Fruit fly (Drosophila melanogaster) whole organism, embryonic: ENCODE measurements around the gene pont.

Source experiments
- ATbp ChIP-seq: fragments of 200-800 bp; sonication (Bioruptor generic); optimal IDR thresholded peaks from 2 replicates; lab custom pipeline; 2017; ENCODE audit warnings: missing biosample characterization, mild to moderate bottlenecking, missing genetic modification characterization, missing genetic modification reagents
- Ada2b ChIP-seq: fragments of 200-800 bp; sonication (Bioruptor generic); IDR thresholded peaks from 2 replicates; pipeline ENCODE4 v1.3.6; 2022; ENCODE audit warnings: missing biosample characterization, missing genetic modification characterization
- CG10431 ChIP-seq: fragments of 200-800 bp; sonication (Bioruptor generic); optimal IDR thresholded peaks from 3 replicates; lab custom pipeline; 2018; ENCODE audit warnings: missing biosample characterization, mild to moderate bottlenecking, missing genetic modification characterization
- CG10654 ChIP-seq: fragments of 200-800 bp; sonication (Bioruptor generic); optimal IDR thresholded peaks from 2 replicates; lab custom pipeline; 2016; ENCODE audit warnings: missing biosample characterization, missing genetic modification characterization
- CG10959 ChIP-seq: fragments of 200-800 bp; sonication (Bioruptor generic); IDR thresholded peaks from 2 replicates; pipeline ENCODE4 v1.3.6; 2022; ENCODE audit warnings: missing biosample characterization, missing genetic modification characterization
- CG11398 ChIP-seq: fragments of 200-800 bp; sonication (Bioruptor generic); optimal IDR thresholded peaks from 2 replicates; lab custom pipeline; 2016; ENCODE audit warnings: missing biosample characterization, missing genetic modification characterization
- CG11456 ChIP-seq: fragments of 200-800 bp; sonication (Bioruptor generic); IDR thresholded peaks from 3 replicates; pipeline ENCODE4 v1.3.6; 2022; ENCODE audit warnings: missing biosample characterization, missing genetic modification characterization
- CG11504 ChIP-seq: fragments of 200-800 bp; sonication (Bioruptor generic); optimal IDR thresholded peaks from 3 replicates; lab custom pipeline; 2019; ENCODE audit warnings: missing biosample characterization, mild to moderate bottlenecking, missing genetic modification characterization, moderate library complexity
- CG11560 ChIP-seq: fragments of 200-800 bp; sonication (Bioruptor generic); IDR thresholded peaks from 3 replicates; pipeline ENCODE4 v1.3.6; 2022; ENCODE audit warnings: missing biosample characterization, missing genetic modification characterization
- CG14014 ChIP-seq: fragments of 200-800 bp; sonication (Bioruptor generic); IDR thresholded peaks from 2 replicates; pipeline ENCODE4 v1.3.6; 2022; ENCODE audit warnings: missing biosample characterization, missing genetic modification characterization
- CG14860 ChIP-seq: fragments of 200-800 bp; sonication (Bioruptor generic); IDR thresholded peaks from 3 replicates; pipeline ENCODE4 v1.3.6; 2022; ENCODE audit warnings: missing biosample characterization, missing genetic modification characterization; ENCODE audit not compliant: partially characterized antibody
- CG16813 ChIP-seq: fragments of 200-800 bp; sonication (Bioruptor generic); IDR thresholded peaks from 3 replicates; pipeline ENCODE4 v1.3.6; 2022; ENCODE audit warnings: missing biosample characterization, missing genetic modification characterization; ENCODE audit not compliant: partially characterized antibody
- CG17385 ChIP-seq: fragments of 200-800 bp; sonication (Bioruptor generic); optimal IDR thresholded peaks from 3 replicates; lab custom pipeline; 2018; ENCODE audit warnings: missing biosample characterization, mild to moderate bottlenecking, missing genetic modification characterization
- CG17612 ChIP-seq: fragments of 200-800 bp; sonication (Bioruptor generic); IDR thresholded peaks from 2 replicates; pipeline ENCODE4 v1.3.6; 2022; ENCODE audit warnings: missing biosample characterization, missing genetic modification characterization
- CG17829 ChIP-seq: fragments of 200-800 bp; optimal IDR thresholded peaks from 2 replicates; lab custom pipeline; 2019; ENCODE audit warnings: missing biosample characterization, mild to moderate bottlenecking, missing genetic modification characterization, moderate library complexity
- CG17912 ChIP-seq: fragments of 200-800 bp; sonication (Bioruptor generic); optimal IDR thresholded peaks from 2 replicates; lab custom pipeline; 2018; ENCODE audit warnings: missing biosample characterization, mild to moderate bottlenecking, missing genetic modification characterization
- CG1792 ChIP-seq: fragments of 200-800 bp; sonication (Bioruptor generic); optimal IDR thresholded peaks from 2 replicates; lab custom pipeline; 2016; ENCODE audit warnings: missing biosample characterization, missing genetic modification characterization
- CG1832 ChIP-seq: fragments of 200-800 bp; sonication (Bioruptor generic); optimal IDR thresholded peaks from 2 replicates; lab custom pipeline; 2017; ENCODE audit warnings: missing biosample characterization, mild to moderate bottlenecking, missing genetic modification characterization, inconsistent platforms
- CG18476 ChIP-seq: fragments of 200-800 bp; sonication (Bioruptor generic); optimal IDR thresholded peaks from 2 replicates; lab custom pipeline; 2016; ENCODE audit warnings: missing biosample characterization, mild to moderate bottlenecking, missing genetic modification characterization
- CG2116 ChIP-seq: fragments of 200-800 bp; sonication (Bioruptor generic); optimal IDR thresholded peaks from 3 replicates; lab custom pipeline; 2018; ENCODE audit warnings: missing biosample characterization, mild to moderate bottlenecking, missing genetic modification characterization
- CG30403 ChIP-seq: fragments of 200-800 bp; sonication (Bioruptor generic); optimal IDR thresholded peaks from 3 replicates; lab custom pipeline; 2016; ENCODE audit warnings: missing biosample characterization, missing genetic modification characterization
- CG3838 ChIP-seq: fragments of 200-800 bp; sonication (Bioruptor generic); optimal IDR thresholded peaks from 3 replicates; lab custom pipeline; 2016; ENCODE audit warnings: missing biosample characterization, missing genetic modification characterization
- CG3847 ChIP-seq: fragments of 200-800 bp; sonication (Bioruptor generic); IDR thresholded peaks from 2 replicates; pipeline ENCODE4 v1.3.6; 2022; ENCODE audit warnings: missing biosample characterization, missing genetic modification characterization
- CG4730 ChIP-seq: fragments of 200-800 bp; sonication (Bioruptor generic); IDR thresholded peaks from 2 replicates; pipeline ENCODE4 v1.3.6; 2022; ENCODE audit warnings: missing biosample characterization, missing genetic modification characterization
- CG7372 ChIP-seq: fragments of 200-800 bp; sonication (Bioruptor generic); IDR thresholded peaks from 2 replicates; pipeline ENCODE4 v1.3.6; 2022; ENCODE audit warnings: missing biosample characterization, missing genetic modification characterization
- CG7987 ChIP-seq: fragments of 200-800 bp; sonication (Bioruptor generic); optimal IDR thresholded peaks from 2 replicates; lab custom pipeline; 2018; ENCODE audit warnings: missing biosample characterization, mild to moderate bottlenecking, missing genetic modification characterization, moderate library complexity
- CG8388 ChIP-seq: fragments of 200-800 bp; sonication (Bioruptor generic); optimal IDR thresholded peaks from 2 replicates; lab custom pipeline; 2019; ENCODE audit warnings: missing biosample characterization, mild to moderate bottlenecking, missing genetic modification characterization, moderate library complexity
- CG9876 ChIP-seq: fragments of 200-800 bp; sonication (Bioruptor generic); optimal IDR thresholded peaks from 2 replicates; lab custom pipeline; 2016; ENCODE audit warnings: missing biosample characterization, missing genetic modification characterization
- Dll ChIP-seq: fragments of 200-800 bp; sonication (Bioruptor generic); IDR thresholded peaks from 4 replicates; pipeline ENCODE4 v1.3.6; 2022; ENCODE audit warnings: missing biosample characterization, missing genetic modification characterization; ENCODE audit not compliant: partially characterized antibody
- Drgx ChIP-seq: fragments of 200-800 bp; sonication (Bioruptor generic); IDR thresholded peaks from 2 replicates; pipeline ENCODE4 v1.3.6; 2022; ENCODE audit warnings: missing biosample characterization, missing genetic modification characterization
- Fer1 ChIP-seq: fragments of 200-800 bp; sonication (Bioruptor generic); optimal IDR thresholded peaks from 2 replicates; lab custom pipeline; 2017; ENCODE audit warnings: missing biosample characterization, mild to moderate bottlenecking, missing genetic modification characterization
- Fer2 ChIP-seq: fragments of 200-800 bp; sonication (Bioruptor generic); optimal IDR thresholded peaks from 2 replicates; lab custom pipeline; 2018; ENCODE audit warnings: missing biosample characterization, mild to moderate bottlenecking, missing genetic modification characterization, moderate library complexity
- Hey ChIP-seq: fragments of 200-800 bp; sonication (Bioruptor generic); optimal IDR thresholded peaks from 3 replicates; lab custom pipeline; 2018; ENCODE audit warnings: missing biosample characterization, mild to moderate bottlenecking, missing genetic modification characterization
- HmgD ChIP-seq: fragments of 200-800 bp; sonication (Bioruptor generic); optimal IDR thresholded peaks from 3 replicates; lab custom pipeline; 2016; ENCODE audit warnings: missing biosample characterization, missing genetic modification characterization
- MESR4 ChIP-seq: fragments of 200-800 bp; sonication (Bioruptor generic); optimal IDR thresholded peaks from 2 replicates; lab custom pipeline; 2018; ENCODE audit warnings: missing biosample characterization, mild to moderate bottlenecking, missing genetic modification characterization, moderate library complexity
- Mad ChIP-seq: fragments of 200-800 bp; sonication (Bioruptor generic); optimal IDR thresholded peaks from 2 replicates; lab custom pipeline; 2016; ENCODE audit warnings: missing biosample characterization, missing genetic modification characterization
- Med ChIP-seq: fragments of 200-800 bp; sonication (Bioruptor generic); peaks from one replicate; lab custom pipeline; 2016; ENCODE audit warnings: missing biosample characterization, missing genetic modification characterization, mild to moderate bottlenecking, inconsistent platforms, moderate library complexity
- Scr ChIP-seq: fragments of 200-800 bp; sonication (Bioruptor generic); IDR thresholded peaks from 2 replicates; pipeline ENCODE4 v1.3.6; 2022; ENCODE audit warnings: missing biosample characterization, missing genetic modification characterization; ENCODE audit not compliant: partially characterized antibody
- Sry-δ ChIP-seq: fragments of 200-800 bp; sonication (Bioruptor generic); optimal IDR thresholded peaks from 2 replicates; lab custom pipeline; 2016; ENCODE audit warnings: missing biosample characterization, missing genetic modification characterization
- dan ChIP-seq: fragments of 200-800 bp; sonication (Bioruptor generic); IDR thresholded peaks from 2 replicates; pipeline ENCODE4 v1.3.6; 2022; ENCODE audit warnings: missing biosample characterization, missing genetic modification characterization
- eve ChIP-seq, 2 experiments: fragments of >200 bp; optimal IDR thresholded peaks; 2 replicates each; lab custom pipeline; 2017; ENCODE audit warnings: missing biosample characterization in 2 of 2, missing genetic modification characterization in 2 of 2
- gfzf ChIP-seq: fragments of 200-800 bp; sonication (Bioruptor generic); optimal IDR thresholded peaks from 2 replicates; lab custom pipeline; 2016; ENCODE audit warnings: missing biosample characterization, mild to moderate bottlenecking, missing genetic modification characterization, moderate library complexity
- gsb ChIP-seq: fragments of 200-800 bp; sonication (Bioruptor generic); IDR thresholded peaks from 2 replicates; pipeline ENCODE4 v1.3.6; 2022; ENCODE audit warnings: missing biosample characterization, missing genetic modification characterization
- nmo ChIP-seq: fragments of 200-800 bp; sonication (Bioruptor generic); optimal IDR thresholded peaks from 2 replicates; lab custom pipeline; 2018; ENCODE audit warnings: missing biosample characterization, mild to moderate bottlenecking, missing genetic modification characterization, moderate library complexity
- salm ChIP-seq: fragments of 200-800 bp; sonication (Bioruptor generic); optimal IDR thresholded peaks from 2 replicates; lab custom pipeline; 2018; ENCODE audit warnings: missing biosample characterization, mild to moderate bottlenecking, missing genetic modification characterization
- tio ChIP-seq: fragments of 200-800 bp; sonication (Bioruptor generic); optimal IDR thresholded peaks from 2 replicates; lab custom pipeline; 2017; ENCODE audit warnings: missing biosample characterization, missing genetic modification characterization, inconsistent platforms
- tna ChIP-seq: fragments of 200-800 bp; sonication (Bioruptor generic); IDR thresholded peaks from 2 replicates; pipeline ENCODE4 v1.3.6; 2022; ENCODE audit warnings: missing biosample characterization, missing genetic modification characterization; ENCODE audit not compliant: partially characterized antibody
- unpg ChIP-seq: fragments of 200-800 bp; sonication (Bioruptor generic); optimal IDR thresholded peaks from 3 replicates; lab custom pipeline; 2018; ENCODE audit warnings: missing biosample characterization, mild to moderate bottlenecking, missing genetic modification characterization, moderate library complexity
- zf30C ChIP-seq: fragments of 200-800 bp; sonication (Bioruptor generic); optimal IDR thresholded peaks from 3 replicates; lab custom pipeline; 2018; ENCODE audit warnings: missing biosample characterization, mild to moderate bottlenecking, missing genetic modification characterization
- zfh1 ChIP-seq: fragments of 200-800 bp; sonication (Bioruptor generic); IDR thresholded peaks from 3 replicates; pipeline ENCODE4 v1.3.6; 2022; ENCODE audit warnings: missing biosample characterization, missing genetic modification characterization
- zfh2 ChIP-seq: fragments of 200-800 bp; sonication (Bioruptor generic); optimal IDR thresholded peaks from 2 replicates; lab custom pipeline; 2016; ENCODE audit warnings: missing biosample characterization, missing genetic modification characterization

The pont gene

dm6 chr3R:10261800-10262199 lies at the start of gene pont, which contains the start of gene Sirt6 (continued):
- peak; percentile 25 for TF ChIP-seq MESR4 (GFP tag; lab: Kevin White, UChicago)
- peak; percentile 97 for TF ChIP-seq CG8388 (GFP tag; lab: Kevin White, UChicago)
- peak; percentile 97 for TF ChIP-seq unpg (GFP tag; lab: Kevin White, UChicago)
- TF ChIP-seq CG9876 (GFP tag; lab: Kevin White, UChicago), result no peak
- peak; percentile 55 for TF ChIP-seq zfh2 (GFP tag; lab: Kevin White, UChicago)
- TF ChIP-seq nmo (GFP tag; lab: Kevin White, UChicago), result peak; percentile 99
- TF ChIP-seq CG11504, result peak; percentile 97
- TF ChIP-seq CG30403 (GFP tag; lab: Kevin White, UChicago), result peak; percentile 95
- peak; percentile 11 for TF ChIP-seq Sry-δ (GFP tag; lab: Kevin White, UChicago)
- no peak for TF ChIP-seq Hey (tag; lab: Kevin White, UChicago)
- TF ChIP-seq CG3838, result peak; percentile 58
- TF ChIP-seq ATbp (GFP tag; lab: Kevin White, UChicago), result peak; percentile 92
- no peak for TF ChIP-seq CG11560
- TF ChIP-seq Drgx (GFP tag; lab: Robert Waterston, UW), result no peak
- peak; percentile 91 for TF ChIP-seq Fer1 (GFP tag; lab: Kevin White, UChicago)
- peak; percentile 66 for TF ChIP-seq gfzf (GFP tag; lab: Kevin White, UChicago)
- TF ChIP-seq CG2116 (GFP tag; lab: Kevin White, UChicago), result peak; percentile 72
- TF ChIP-seq gsb (GFP tag; lab: Robert Waterston, UW), result no peak
- peak; percentile 90 for TF ChIP-seq Fer2 (tag; lab: Kevin White, UChicago)
- TF ChIP-seq CG1792 (GFP tag; lab: Kevin White, UChicago), result peak; percentile 26
- peak; percentile 1 for TF ChIP-seq CG11398 (GFP tag; lab: Kevin White, UChicago)
- TF ChIP-seq tio, result peak; percentile 90
- TF ChIP-seq zf30C, result peak; percentile 77
- peak; percentile 87 for TF ChIP-seq CG18476 (GFP tag; lab: Kevin White, UChicago)
- TF ChIP-seq eve (GFP tag; optimal IDR thresholded peaks at IDR 0.05; lab: Kevin White, UChicago), result no peak
- TF ChIP-seq CG7372 (GFP tag; lab: Robert Waterston, UW), result no peak
- TF ChIP-seq CG10431 (GFP tag; lab: Kevin White, UChicago), result peak; percentile 64
- TF ChIP-seq CG7987 (GFP tag; lab: Kevin White, UChicago), result peak; percentile 63
- TF ChIP-seq Scr (GFP tag; lab: Robert Waterston, UW), result no peak
- TF ChIP-seq CG11456 (GFP tag; lab: Robert Waterston, UW), result no peak
- no peak for TF ChIP-seq dan (GFP tag; lab: Robert Waterston, UW)
- no peak for TF ChIP-seq Dll (GFP tag; lab: Robert Waterston, UW)
- no peak for TF ChIP-seq zfh1 (GFP tag; lab: Robert Waterston, UW)
- no peak for TF ChIP-seq HmgD (GFP tag; lab: Kevin White, UChicago)
- TF ChIP-seq CG16813 (GFP tag; lab: Robert Waterston, UW), result no peak
- TF ChIP-seq CG17385 (GFP tag; lab: Kevin White, UChicago), result peak; percentile 92
- no peak for TF ChIP-seq Ada2b (GFP tag; lab: Robert Waterston, UW)
- no peak for TF ChIP-seq tna
- peak; percentile 90 for TF ChIP-seq CG10654
- TF ChIP-seq CG17829 (tag; lab: Kevin White, UChicago), result peak; percentile 98
- TF ChIP-seq CG14860, result no peak
- TF ChIP-seq CG17612 (GFP tag; lab: Robert Waterston, UW), result no peak
- peak; percentile 37 for TF ChIP-seq Mad (GFP tag; lab: Kevin White, UChicago)
- TF ChIP-seq CG1832 (GFP tag; lab: Kevin White, UChicago), result no peak
- peak; percentile 91 for TF ChIP-seq salm (tag; lab: Kevin White, UChicago)
- no peak for TF ChIP-seq CG10959 (GFP tag; lab: Robert Waterston, UW)
- TF ChIP-seq CG4730 (GFP tag; lab: Robert Waterston, UW), result no peak
- peak; percentile 25 for TF ChIP-seq CG17912 (GFP tag; lab: Kevin White, UChicago)
- TF ChIP-seq CG14014 (GFP tag; lab: Robert Waterston, UW), result no peak
- no peak for TF ChIP-seq CG3847 (GFP tag; lab: Robert Waterston, UW)
- peak; percentile 91 for TF ChIP-seq Med
